Worm (Caenorhabditis elegans) whole organism, young adult: ENCODE measurements around the gene skpo-2.

Source experiments
- C17E4.6 ChIP-seq: fragments of 200-800 bp; sonication (Bioruptor generic); IDR thresholded peaks from 2 replicates; pipeline ENCODE4 v1.3.6; 2022; ENCODE audit warnings: missing genetic modification reagents, missing genetic modification characterization, missing compliant biosample characterization
- F22D6.2 ChIP-seq: sonication (generic microtip); optimal IDR thresholded peaks from 2 replicates; lab custom pipeline; 2016; ENCODE audit warnings: mild to moderate bottlenecking, missing genetic modification characterization, missing compliant biosample characterization
- Y67H2A.10 ChIP-seq: fragments of 200-800 bp; sonication (Bioruptor generic); conservative IDR thresholded peaks from 2 replicates; pipeline ENCODE4 v1.3.6; 2022; ENCODE audit warnings: missing genetic modification reagents, missing genetic modification characterization, missing compliant biosample characterization
- Y95B8A.8 ChIP-seq: fragments of 200-800 bp; sonication (Bioruptor generic); IDR thresholded peaks from 2 replicates; pipeline ENCODE4 v1.3.6; 2022; ENCODE audit warnings: missing genetic modification reagents, missing genetic modification characterization, missing compliant biosample characterization
- ama-1 ChIP-seq, 3 experiments: fragments of 150-350 bp in 1 of 3; sonication (generic microtip) in 2 of 3; optimal IDR thresholded peaks; 2 replicates each; lab custom pipeline; 2014 to 2018; ENCODE audit warnings: missing biosample characterization in 2 of 3, missing genetic modification characterization in 2 of 3, missing genetic modification reagents in 2 of 3
- ceh-58 ChIP-seq: fragments of 200-800 bp; sonication (Bioruptor generic); IDR thresholded peaks from 2 replicates; pipeline ENCODE4 v1.3.6; 2022; ENCODE audit warnings: missing genetic modification characterization, missing compliant biosample characterization
- die-1 ChIP-seq: sonication (generic microtip); optimal IDR thresholded peaks from 2 replicates; lab custom pipeline; 2016; ENCODE audit warnings: missing genotype, mild to moderate bottlenecking, missing genetic modification characterization, missing compliant biosample characterization
- him-1 ChIP-seq: sonication (generic microtip); optimal IDR thresholded peaks from 2 replicates; lab custom pipeline; 2016; ENCODE audit warnings: missing genotype, missing genetic modification reagents, missing genetic modification characterization, missing compliant biosample characterization

- TF ChIP-seq C17E4.6 (GFP tag; lab: Robert Waterston, UW): no peak
- no peak for TF ChIP-seq F22D6.2 (tag; lab: Kevin White, UChicago)
- no peak for TF ChIP-seq Y67H2A.10
- TF ChIP-seq Y95B8A.8 (GFP tag; lab: Robert Waterston, UW): no peak
- TF ChIP-seq ama-1 (optimal IDR thresholded peaks at IDR 0.05; lab: Kevin White, UChicago): no peak
- no peak for TF ChIP-seq ama-1 (GFP tag; optimal IDR thresholded peaks at IDR 0.05; lab: Kevin White, UChicago)
- no peak for TF ChIP-seq die-1
- no peak for TF ChIP-seq him-1 (tag; lab: Kevin White, UChicago)
- no peak for TF ChIP-seq ceh-58 (GFP tag; lab: Robert Waterston, UW)
Measured at ce11 chrII:3447906-3448305, 11.6 kb upstream of the skpo-2 start, which contains the start of gene C16C8.21.
